Worm (Caenorhabditis elegans): ENCODE results near the gene C01B10.9.

C01B10.9 gene

ce11 chrIV:6605863-6606262 lies 26.2 kb upstream of the C01B10.9 start, which contains the start of gene nstp-2:
Gene nstp-2 (minus strand): TSS chrIV:6606188.
- TF ChIP-seq mdl-1 (tag; optimal IDR thresholded peaks at IDR 0.05) (no peak), ZK546.5 (tag; optimal IDR thresholded peaks at IDR 0.05) (no peak)

- peak; percentile 17 for TF ChIP-seq nhr-25 (tag; optimal IDR thresholded peaks at IDR 0.05)
- peak; percentile 10 for TF ChIP-seq C34F6.9 (tag; optimal IDR thresholded peaks at IDR 0.05)
- no peak for TF ChIP-seq lin-11 (tag; optimal IDR thresholded peaks at IDR 0.05)
Measured at ce11 chrIV:6606587-6606986, 25.4 kb upstream of the C01B10.9 start.

- TF ChIP-seq C34F6.9 (tag; optimal IDR thresholded peaks at IDR 0.05) = no peak
- TF ChIP-seq fos-1 (tag; optimal IDR thresholded peaks at IDR 0.05) = peak; percentile 18
- no peak for TF ChIP-seq egl-27 (tag; optimal IDR thresholded peaks at IDR 0.05)
- TF ChIP-seq sma-3 (GFP tag; optimal IDR thresholded peaks at IDR 0.05) = no peak
- TF ChIP-seq nhr-25 (tag; optimal IDR thresholded peaks at IDR 0.05) = no peak
- TF ChIP-seq nhr-237 (tag; optimal IDR thresholded peaks at IDR 0.05) = no peak
Measured at ce11 chrIV:6607059-6607458, 25.0 kb upstream of the C01B10.9 start.

- TF ChIP-seq peb-1 (tag; optimal IDR thresholded peaks at IDR 0.05) (no peak), blmp-1 (tag; optimal IDR thresholded peaks at IDR 0.05; ENCODE audit: insufficient read depth) (no peak), lsy-2 (tag; optimal IDR thresholded peaks at IDR 0.05) (peak in 1 of 2 experiments; percentile 64), C34F6.9 (tag; optimal IDR thresholded peaks at IDR 0.05) (peak; percentile 51), nhr-6 (tag; optimal IDR thresholded peaks at IDR 0.05) (no peak), elt-1 (tag; optimal IDR thresholded peaks at IDR 0.05) (no peak)
Measured at ce11 chrIV:6613296-6613695, 18.7 kb upstream of the C01B10.9 start, which contains the start of gene drh-1. Gene drh-1 (minus strand): TSS chrIV:6613353.

ce11 chrIV:6618607-6619006 lies 13.4 kb upstream of the C01B10.9 start:
- TF ChIP-seq nhr-129 (tag; optimal IDR thresholded peaks at IDR 0.05) = peak; percentile 52
- TF ChIP-seq nhr-12 (tag; optimal IDR thresholded peaks at IDR 0.05) = no peak
- peak; percentile 22 for TF ChIP-seq fos-1 (tag; optimal IDR thresholded peaks at IDR 0.05)
- TF ChIP-seq sma-3 (GFP tag; optimal IDR thresholded peaks at IDR 0.05) = no peak
- TF ChIP-seq blmp-1 (tag; optimal IDR thresholded peaks at IDR 0.05; ENCODE audit: insufficient read depth) = no peak
- TF ChIP-seq ztf-11 (tag; optimal IDR thresholded peaks at IDR 0.05) = no peak
- TF ChIP-seq mdl-1 (tag; optimal IDR thresholded peaks at IDR 0.05) = no peak
- peak; percentile 38 for TF ChIP-seq unc-55 (GFP tag; optimal IDR thresholded peaks at IDR 0.05)
- peak in 1 of 2 experiments; percentile 18 for TF ChIP-seq lsy-2 (tag; optimal IDR thresholded peaks at IDR 0.05)
- peak; percentile 11 for TF ChIP-seq gmeb-1 (tag; optimal IDR thresholded peaks at IDR 0.05)
- peak; percentile 22 for TF ChIP-seq crh-2 (tag; optimal IDR thresholded peaks at IDR 0.05)

ce11 chrIV:6621252-6621651 lies 10.8 kb upstream of the C01B10.9 start, which contains the start of gene C01B10.3:
Gene C01B10.3 (minus strand): TSS chrIV:6621352.
- no peak for TF ChIP-seq mdl-1 (tag; optimal IDR thresholded peaks at IDR 0.05)

ce11 chrIV:6622142-6622541 lies 9.9 kb upstream of the C01B10.9 start:
- TF ChIP-seq blmp-1 (tag; optimal IDR thresholded peaks at IDR 0.05; ENCODE audit: insufficient read depth) = peak; percentile 11
- TF ChIP-seq nhr-25 (tag; optimal IDR thresholded peaks at IDR 0.05) = peak; percentile 35
- no peak for TF ChIP-seq lsy-2 (tag; optimal IDR thresholded peaks at IDR 0.05)
- peak; percentile 52 for TF ChIP-seq sma-3 (GFP tag; optimal IDR thresholded peaks at IDR 0.05)
- peak; percentile 66 for TF ChIP-seq fos-1 (tag; optimal IDR thresholded peaks at IDR 0.05)
- no peak for TF ChIP-seq ceh-82 (tag; optimal IDR thresholded peaks at IDR 0.05)
- peak; percentile 22 for TF ChIP-seq nhr-21 (tag; optimal IDR thresholded peaks at IDR 0.05)
- no peak for TF ChIP-seq alr-1 (tag; optimal IDR thresholded peaks at IDR 0.05)
- peak; percentile 41 for TF ChIP-seq gmeb-1 (tag; optimal IDR thresholded peaks at IDR 0.05)
- TF ChIP-seq mbf-1 (tag; optimal IDR thresholded peaks at IDR 0.05) = no peak

- no peak for TF ChIP-seq F13H6.1 (tag; optimal IDR thresholded peaks at IDR 0.05)
- TF ChIP-seq nhr-23 (tag; optimal IDR thresholded peaks at IDR 0.05) = no peak
- no peak for TF ChIP-seq elt-1 (tag; optimal IDR thresholded peaks at IDR 0.05)
- TF ChIP-seq elt-3 (tag; optimal IDR thresholded peaks at IDR 0.05) = no peak
- no peak for TF ChIP-seq unc-62 (GFP tag; optimal IDR thresholded peaks at IDR 0.05)
- TF ChIP-seq fos-1 (tag; optimal IDR thresholded peaks at IDR 0.05) = no peak
- no peak for TF ChIP-seq gmeb-1 (tag; optimal IDR thresholded peaks at IDR 0.05)
- TF ChIP-seq peb-1 (tag; optimal IDR thresholded peaks at IDR 0.05) = no peak
- TF ChIP-seq nhr-12 (tag; optimal IDR thresholded peaks at IDR 0.05) = no peak
- TF ChIP-seq nhr-129 (tag; optimal IDR thresholded peaks at IDR 0.05) = no peak
- TF ChIP-seq crh-2 (tag; optimal IDR thresholded peaks at IDR 0.05) = no peak
- no peak for TF ChIP-seq mab-5 (tag; optimal IDR thresholded peaks at IDR 0.05)
- no peak for TF ChIP-seq nhr-10 (tag; optimal IDR thresholded peaks at IDR 0.05)
- no peak for TF ChIP-seq mdl-1 (tag; optimal IDR thresholded peaks at IDR 0.05)
- TF ChIP-seq C34F6.9 (tag; optimal IDR thresholded peaks at IDR 0.05) = no peak
Measured at ce11 chrIV:6623390-6623789, 8.6 kb upstream of the C01B10.9 start, which contains the start of gene C01B10.44. Gene C01B10.44 (plus strand): TSS chrIV:6623690.
